Worm (Caenorhabditis elegans) whole organism, L4 larva: ENCODE results near the gene F08D12.12.

Experiments
- D1046.2 ChIP-seq: fragments of 200-800 bp; sonication (Bioruptor generic); IDR thresholded peaks from 2 replicates; pipeline ENCODE4 v1.3.6; 2022; ENCODE audit warnings: missing genetic modification characterization, missing compliant biosample characterization
- F26F4.8 ChIP-seq: fragments of 200-800 bp; sonication (Bioruptor generic); conservative IDR thresholded peaks from 2 replicates; pipeline ENCODE4 v1.3.6; 2022; ENCODE audit warnings: missing genetic modification characterization, missing compliant biosample characterization
- R02D3.7 ChIP-seq: fragments of 150-350 bp; sonication (generic microtip); optimal IDR thresholded peaks from 3 replicates; lab custom pipeline; 2014; ENCODE audit warnings: missing biosample characterization, missing genetic modification characterization
- Y105C5A.15 ChIP-seq: fragments of 200-800 bp; sonication (Bioruptor generic); IDR thresholded peaks from 2 replicates; pipeline ENCODE4 v1.3.6; 2022; ENCODE audit warnings: missing genetic modification characterization, missing compliant biosample characterization
- Y48G9A.11 ChIP-seq: fragments of 200-800 bp; sonication (Bioruptor generic); IDR thresholded peaks from 2 replicates; pipeline ENCODE4 v1.3.6; 2022; ENCODE audit warnings: missing genetic modification reagents, missing genetic modification characterization, missing compliant biosample characterization
- Y75B8A.6 ChIP-seq: fragments of 200-800 bp; sonication (Bioruptor generic); IDR thresholded peaks from 2 replicates; pipeline ENCODE4 v1.3.6; 2022; ENCODE audit warnings: missing genetic modification reagents, missing genetic modification characterization, missing compliant biosample characterization
- ZK546.5 ChIP-seq, 2 experiments: sonication (generic microtip); optimal IDR thresholded peaks; 2 replicates each; lab custom pipeline; 2017; ENCODE audit warnings: missing biosample characterization in 2 of 2, missing genetic modification characterization in 2 of 2
- ceh-20 ChIP-seq: fragments of 200-800 bp; sonication (Bioruptor generic); IDR thresholded peaks from 2 replicates; pipeline ENCODE4 v1.3.6; 2022; ENCODE audit warnings: missing genetic modification reagents, missing genetic modification characterization, missing compliant biosample characterization
- ceh-44 ChIP-seq: fragments of 200-800 bp; sonication (Bioruptor generic); IDR thresholded peaks from 2 replicates; pipeline ENCODE4 v1.3.6; 2022; ENCODE audit warnings: missing genetic modification reagents, missing genetic modification characterization, missing compliant biosample characterization
- cey-2 ChIP-seq: sonication (generic microtip); optimal IDR thresholded peaks from 3 replicates; lab custom pipeline; 2017; ENCODE audit warnings: missing genetic modification characterization, mild to moderate bottlenecking, missing compliant biosample characterization, antibody characterized with exemption, borderline replicate concordance; ENCODE audit not compliant: insufficient read depth
- daf-12 ChIP-seq: fragments of 150-350 bp; optimal IDR thresholded peaks from 2 replicates; lab custom pipeline; 2014; ENCODE audit warnings: missing biosample characterization, missing genetic modification reagents, missing genetic modification characterization
- daf-16 ChIP-seq, 3 experiments: sonication (generic microtip); optimal IDR thresholded peaks; 2 replicates each; lab custom pipeline; 2016 to 2017; ENCODE audit warnings: missing genetic modification characterization in 3 of 3, missing genetic modification reagents in 3 of 3, mild to moderate bottlenecking in 2 of 3, missing compliant biosample characterization in 2 of 3, missing biosample characterization in 1 of 3, moderate library complexity in 1 of 3
- dmd-9 ChIP-seq: fragments of 200-800 bp; sonication (Bioruptor generic); IDR thresholded peaks from 2 replicates; pipeline ENCODE4 v1.3.6; 2022; ENCODE audit warnings: missing genetic modification reagents, missing genetic modification characterization, missing compliant biosample characterization
- dve-1 ChIP-seq: sonication (generic microtip); optimal IDR thresholded peaks from 2 replicates; lab custom pipeline; 2017; ENCODE audit warnings: antibody characterized with exemption, mild to moderate bottlenecking, missing genetic modification characterization, missing compliant biosample characterization; ENCODE audit not compliant: insufficient read depth
- egl-43 ChIP-seq: fragments of 200-800 bp; sonication (Bioruptor generic); IDR thresholded peaks from 2 replicates; pipeline ENCODE4 v1.3.6; 2022; ENCODE audit warnings: missing genetic modification reagents, missing genetic modification characterization, missing compliant biosample characterization
- hif-1 ChIP-seq, 2 experiments: sonication (generic microtip); optimal IDR thresholded peaks; 2 replicates each; lab custom pipeline; 2016 to 2017; ENCODE audit warnings: missing compliant biosample characterization in 2 of 2, missing genetic modification characterization in 2 of 2, missing genetic modification reagents in 2 of 2, missing genotype in 2 of 2, mild to moderate bottlenecking in 1 of 2
- hlh-11 ChIP-seq: fragments of 200-800 bp; sonication (Bioruptor generic); optimal IDR thresholded peaks from 2 replicates; lab custom pipeline; 2018; ENCODE audit warnings: mild to moderate bottlenecking, missing genetic modification characterization, missing compliant biosample characterization
- lim-7 ChIP-seq: fragments of 200-800 bp; sonication (Bioruptor generic); IDR thresholded peaks from 2 replicates; pipeline ENCODE4 v1.3.6; 2022; ENCODE audit warnings: missing genetic modification characterization, missing compliant biosample characterization
- lin-1 ChIP-seq: fragments of 200-800 bp; sonication (Bioruptor generic); IDR thresholded peaks from 2 replicates; pipeline ENCODE4 v1.3.6; 2022; ENCODE audit warnings: missing genetic modification reagents, missing genetic modification characterization, missing compliant biosample characterization
- lin-39 ChIP-seq: fragments of 150-350 bp; optimal IDR thresholded peaks from 2 replicates; lab custom pipeline; 2014; ENCODE audit warnings: missing biosample characterization, missing genetic modification reagents, missing genetic modification characterization
- mxl-3 ChIP-seq: fragments of 200-800 bp; sonication (Bioruptor generic); optimal IDR thresholded peaks from 2 replicates; lab custom pipeline; 2018; ENCODE audit warnings: mild to moderate bottlenecking, missing genetic modification characterization, missing compliant biosample characterization
- nhr-237 ChIP-seq: sonication (generic microtip); optimal IDR thresholded peaks from 2 replicates; lab custom pipeline; 2017; ENCODE audit warnings: missing biosample characterization, missing genetic modification characterization
- nhr-25 ChIP-seq: sonication (generic microtip); optimal IDR thresholded peaks from 2 replicates; lab custom pipeline; 2017; ENCODE audit warnings: missing genetic modification characterization, mild to moderate bottlenecking, missing compliant biosample characterization, antibody characterized with exemption, moderate library complexity, borderline replicate concordance; ENCODE audit not compliant: insufficient read depth
- nhr-41 ChIP-seq: fragments of 200-800 bp; sonication (Bioruptor generic); IDR thresholded peaks from 2 replicates; pipeline ENCODE4 v1.3.6; 2022; ENCODE audit warnings: missing genetic modification reagents, missing genetic modification characterization, missing compliant biosample characterization
- nhr-42 ChIP-seq: fragments of 200-800 bp; sonication (Bioruptor generic); IDR thresholded peaks from 2 replicates; pipeline ENCODE4 v1.3.6; 2022; ENCODE audit warnings: missing genetic modification characterization, missing compliant biosample characterization
- pha-4 ChIP-seq, 2 experiments: fragments of 150-350 bp in 1 of 2; fragments of 200-800 bp in 1 of 2; sonication (Bioruptor generic) in 1 of 2; IDR thresholded peaks in 1 of 2; optimal IDR thresholded peaks in 1 of 2; 2 replicates each; pipeline versions ENCODE4 v1.3.6 to Lab custom; 2014 to 2022; ENCODE audit warnings: missing genetic modification characterization in 2 of 2, missing genetic modification reagents in 2 of 2, missing biosample characterization in 1 of 2, missing compliant biosample characterization in 1 of 2
- pqm-1 ChIP-seq: sonication (generic microtip); optimal IDR thresholded peaks from 2 replicates; lab custom pipeline; 2017; ENCODE audit warnings: missing biosample characterization, missing genetic modification characterization
- rbr-2 ChIP-seq: sonication (generic microtip); optimal IDR thresholded peaks from 2 replicates; lab custom pipeline; 2016; ENCODE audit warnings: missing genotype, missing genetic modification characterization, missing compliant biosample characterization
- set-16 ChIP-seq: fragments of 200-800 bp; sonication (Bioruptor generic); IDR thresholded peaks from 2 replicates; pipeline ENCODE4 v1.3.6; 2022; ENCODE audit warnings: missing genetic modification reagents, missing genetic modification characterization, missing compliant biosample characterization
- skn-1 ChIP-seq: fragments of 150-350 bp; optimal IDR thresholded peaks from 2 replicates; lab custom pipeline; 2014; ENCODE audit warnings: missing biosample characterization, missing genetic modification characterization
- snpc-1.2 ChIP-seq: fragments of 200-800 bp; sonication (Bioruptor generic); IDR thresholded peaks from 2 replicates; pipeline ENCODE4 v1.3.6; 2022; ENCODE audit warnings: missing genetic modification reagents, missing genetic modification characterization, missing compliant biosample characterization
- spr-1 ChIP-seq: sonication (generic microtip); optimal IDR thresholded peaks from 2 replicates; lab custom pipeline; 2016; ENCODE audit warnings: mild to moderate bottlenecking, missing genetic modification characterization, missing compliant biosample characterization
- spr-3 ChIP-seq: fragments of 200-800 bp; sonication (Bioruptor generic); optimal IDR thresholded peaks from 2 replicates; lab custom pipeline; 2018; ENCODE audit warnings: mild to moderate bottlenecking, missing genetic modification characterization, missing compliant biosample characterization
- unc-130 ChIP-seq: sonication (generic microtip); optimal IDR thresholded peaks from 2 replicates; lab custom pipeline; 2016; ENCODE audit warnings: missing genetic modification reagents, missing genetic modification characterization, missing compliant biosample characterization
- vab-7 ChIP-seq: fragments of 200-800 bp; sonication (Bioruptor generic); IDR thresholded peaks from 2 replicates; pipeline ENCODE4 v1.3.6; 2022; ENCODE audit warnings: missing genetic modification reagents, missing genetic modification characterization, missing compliant biosample characterization
- zfp-3 ChIP-seq: fragments of 200-800 bp; sonication (Bioruptor generic); conservative IDR thresholded peaks from 2 replicates; pipeline ENCODE4 v1.3.6; 2022; ENCODE audit warnings: missing genetic modification reagents, missing genetic modification characterization, missing compliant biosample characterization
- zip-11 ChIP-seq: fragments of 200-800 bp; sonication (Bioruptor generic); IDR thresholded peaks from 2 replicates; pipeline ENCODE4 v1.3.6; 2022; ENCODE audit warnings: missing genetic modification characterization, missing compliant biosample characterization
- ztf-11 ChIP-seq: fragments of 150-350 bp; optimal IDR thresholded peaks from 2 replicates; lab custom pipeline; 2014; ENCODE audit warnings: missing biosample characterization, missing genetic modification characterization

The F08D12.12 gene

DNA sequence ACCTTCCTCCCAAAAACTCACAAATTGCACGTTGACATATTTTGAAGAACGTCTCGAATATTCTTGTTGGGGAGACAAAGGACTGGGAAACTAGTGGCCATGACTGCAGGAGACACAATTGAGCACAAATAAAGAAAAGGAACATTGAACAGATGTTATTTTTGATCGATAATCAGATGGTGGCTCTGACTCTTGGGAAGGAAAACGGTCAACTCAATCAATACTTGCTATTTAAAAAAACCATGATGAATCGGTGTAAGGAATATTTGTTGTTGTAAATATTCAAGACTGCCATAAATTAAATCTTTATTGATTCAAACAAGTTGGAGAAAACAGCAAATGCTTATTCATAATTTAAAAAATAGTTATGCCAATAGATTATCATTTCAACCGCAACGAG lies 16.1 kb downstream of the F08D12.12 start, which contains the start of gene fbxb-105:
Gene fbxb-105 (minus strand): TSS at position 101 of the 400 bp plus-strand sequence.
- TF ChIP-seq ceh-20 (no peak), cey-2 (tag; lab: Kevin White, UChicago) (no peak), Y105C5A.15 (no peak), dmd-9 (GFP tag; lab: Robert Waterston, UW) (no peak), pha-4 (GFP tag; IDR thresholded peaks at IDR 0.05; lab: Robert Waterston, UW) (no peak), pha-4 (tag; optimal IDR thresholded peaks at IDR 0.05; lab: Kevin White, UChicago) (no peak), ceh-44 (GFP tag; lab: Robert Waterston, UW) (no peak), unc-130 (GFP tag; lab: Kevin White, UChicago) (no peak), vab-7 (GFP tag; lab: Robert Waterston, UW) (no peak), hif-1 (tag; optimal IDR thresholded peaks at IDR 0.05; lab: Kevin White, UChicago) (no peak), Y48G9A.11 (GFP tag; lab: Robert Waterston, UW) (no peak), egl-43 (no peak), nhr-25 (no peak), spr-3 (GFP tag; lab: Kevin White, UChicago) (no peak), daf-16 (GFP tag; optimal IDR thresholded peaks at IDR 0.05; lab: Kevin White, UChicago) (no peak), daf-16 (tag; optimal IDR thresholded peaks at IDR 0.05; lab: Kevin White, UChicago) (no peak), lin-1 (GFP tag; lab: Robert Waterston, UW) (no peak), mxl-3 (no peak), Y75B8A.6 (GFP tag; lab: Robert Waterston, UW) (no peak)
- TF ChIP-seq, all 104 proteins: peak for 0

DNA sequence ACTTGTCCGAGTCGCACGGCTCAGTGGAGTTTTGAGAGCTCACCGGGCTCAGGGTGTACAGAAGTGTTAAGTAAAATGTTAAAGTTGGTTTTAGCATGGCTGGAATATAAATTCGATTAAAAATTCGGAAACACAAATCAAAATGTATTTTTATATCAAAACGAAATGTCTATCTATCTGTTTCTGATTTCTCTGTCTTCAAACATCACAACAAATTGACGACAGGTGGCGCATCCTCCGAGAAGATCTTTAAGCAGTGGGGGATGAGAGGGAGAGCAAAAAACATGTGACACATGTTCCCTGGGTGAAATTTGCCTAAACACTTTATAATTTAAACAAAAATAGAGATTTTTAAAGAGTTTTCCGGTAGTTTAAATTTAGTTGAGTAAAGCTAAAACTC lies 17.9 kb downstream of the F08D12.12 start, which contains the start of gene F08D12.7:
Gene F08D12.7 (minus strand): TSS at position 101 of the 400 bp plus-strand sequence.
- no peak for TF ChIP-seq set-16 (GFP tag; lab: Robert Waterston, UW)
- no peak for TF ChIP-seq ztf-11 (tag; lab: Kevin White, UChicago)
- TF ChIP-seq nhr-41 = no peak
- no peak for TF ChIP-seq zfp-3 (GFP tag; lab: Robert Waterston, UW)
- TF ChIP-seq Y75B8A.6 (GFP tag; lab: Robert Waterston, UW) = no peak
- TF ChIP-seq dve-1 = no peak
- TF ChIP-seq daf-16 (GFP tag; optimal IDR thresholded peaks at IDR 0.05; lab: Kevin White, UChicago) = peak in 1 of 2 experiments; percentile 36
- TF ChIP-seq daf-16 (tag; optimal IDR thresholded peaks at IDR 0.05; lab: Kevin White, UChicago) = no peak
- no peak for TF ChIP-seq nhr-237
- TF ChIP-seq, all 104 proteins: peak for 1

DNA sequence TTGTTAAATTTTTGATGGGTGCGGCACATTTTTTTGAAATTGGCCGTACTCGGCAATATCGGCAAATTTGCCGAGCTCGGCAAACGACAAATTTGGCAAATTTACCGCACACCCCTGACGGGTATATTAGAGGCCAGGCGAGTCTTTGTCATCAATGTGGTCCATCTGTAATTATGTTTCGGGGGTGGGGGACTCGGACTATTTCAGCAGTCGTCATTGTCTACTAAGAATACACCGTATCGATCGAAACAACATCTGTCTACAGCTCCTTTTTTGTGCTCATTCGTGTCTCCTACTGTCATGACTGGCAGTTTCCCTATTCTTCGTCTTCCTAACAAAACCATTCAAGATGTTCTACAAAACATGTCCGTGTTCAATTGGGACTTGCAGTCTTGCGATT lies 20.6 kb downstream of the F08D12.12 start, which contains the start of gene F08D12.15:
Gene F08D12.15 (plus strand): TSS at position 301 of the 400 bp plus-strand sequence.
- no peak for TF ChIP-seq nhr-25
- no peak for TF ChIP-seq daf-12 (tag; lab: Kevin White, UChicago)
- no peak for TF ChIP-seq lin-39
- no peak for TF ChIP-seq lim-7 (GFP tag; lab: Robert Waterston, UW)
- no peak for TF ChIP-seq spr-1 (tag; lab: Kevin White, UChicago)
- no peak for TF ChIP-seq nhr-42
- no peak for TF ChIP-seq R02D3.7 (tag; lab: Kevin White, UChicago)
- no peak for TF ChIP-seq zip-11
- TF ChIP-seq unc-130 (GFP tag; lab: Kevin White, UChicago) = no peak
- TF ChIP-seq hlh-11 = no peak
- TF ChIP-seq F26F4.8 (GFP tag; lab: Robert Waterston, UW) = no peak
- TF ChIP-seq skn-1 = no peak
- TF ChIP-seq rbr-2 (tag; lab: Kevin White, UChicago) = no peak
- TF ChIP-seq D1046.2 (GFP tag; lab: Robert Waterston, UW) = no peak
- no peak for TF ChIP-seq snpc-1.2 (GFP tag; lab: Robert Waterston, UW)
- TF ChIP-seq vab-7 (GFP tag; lab: Robert Waterston, UW) = no peak
- TF ChIP-seq ZK546.5 (tag; optimal IDR thresholded peaks at IDR 0.05; lab: Kevin White, UChicago) = no peak
- TF ChIP-seq pqm-1 (tag; lab: Kevin White, UChicago) = no peak
- TF ChIP-seq, all 104 proteins: peak for 0
